Fruit fly (Drosophila melanogaster) whole organism: Measurements from ENCODE around the gene Amt.

Experiments
- CG8478 ChIP-seq: fragments of >200 bp; optimal IDR thresholded peaks from 2 replicates; lab custom pipeline; 2018; ENCODE audit warnings: inconsistent platforms
- Dll ChIP-seq: fragments of >200 bp; optimal IDR thresholded peaks from 2 replicates; lab custom pipeline; 2017
- EcR ChIP-seq, 2 experiments: fragments of >200 bp; optimal IDR thresholded peaks; 2 replicates each; lab custom pipeline; 2017; ENCODE audit warnings: missing biosample characterization in 2 of 2, missing genetic modification characterization in 2 of 2, missing genetic modification reagents in 2 of 2
- pan ChIP-seq: fragments of >200 bp; optimal IDR thresholded peaks from 2 replicates; lab custom pipeline; 2017
- usp ChIP-seq: fragments of >200 bp; optimal IDR thresholded peaks from 2 replicates; lab custom pipeline; 2017; ENCODE audit warnings: missing biosample characterization, missing genetic modification characterization, mixed read lengths

dm6 chr3R:15282326-15282725, 33.4 kb upstream of the Amt start:
- no peak for TF ChIP-seq Dll (lab: Kevin White, UChicago)
- no peak for TF ChIP-seq usp
- TF ChIP-seq pan (lab: Kevin White, UChicago): no peak
- no peak for TF ChIP-seq EcR (GFP tag; optimal IDR thresholded peaks at IDR 0.05; lab: Kevin White, UChicago)
- TF ChIP-seq CG8478 (lab: Kevin White, UChicago): no peak
